Worm (Caenorhabditis elegans) whole organism, L1 larva: ENCODE measurements around the gene lim-8.

Experiments used
- ces-1 ChIP-seq: fragments of 150-350 bp; optimal IDR thresholded peaks from 2 replicates; lab custom pipeline; 2014; ENCODE audit warnings: missing biosample characterization, missing genetic modification reagents, missing genetic modification characterization
- dpl-1 ChIP-seq, 3 experiments: fragments of 150-350 bp in 2 of 3; sonication (generic microtip) in 1 of 3; optimal IDR thresholded peaks; 2 replicates each; lab custom pipeline; 2014 to 2017; ENCODE audit warnings: missing biosample characterization in 3 of 3, missing genetic modification characterization in 3 of 3, missing genetic modification reagents in 3 of 3
- lin-14 ChIP-seq: fragments of 200-800 bp; sonication (Bioruptor generic); optimal IDR thresholded peaks from 2 replicates; lab custom pipeline; 2018; ENCODE audit warnings: mild to moderate bottlenecking, missing genetic modification characterization, moderate library complexity, missing compliant biosample characterization
- lir-3 ChIP-seq: sonication (generic microtip); optimal IDR thresholded peaks from 2 replicates; lab custom pipeline; 2016; ENCODE audit warnings: mild to moderate bottlenecking, missing genetic modification characterization, moderate library complexity, missing compliant biosample characterization; ENCODE audit not compliant: poor library complexity
- rnt-1 ChIP-seq: sonication (generic microtip); optimal IDR thresholded peaks from 2 replicates; lab custom pipeline; 2016; ENCODE audit warnings: mild to moderate bottlenecking, missing genetic modification characterization, moderate library complexity, missing compliant biosample characterization
- vab-15 ChIP-seq: sonication (generic microtip); optimal IDR thresholded peaks from 2 replicates; lab custom pipeline; 2017; ENCODE audit warnings: missing genotype, mild to moderate bottlenecking, missing genetic modification characterization, missing compliant biosample characterization

- TF ChIP-seq lir-3 (tag; lab: Kevin White, UChicago) (no peak), rnt-1 (no peak), vab-15 (tag; lab: Kevin White, UChicago) (no peak), ces-1 (no peak), lin-14 (no peak), dpl-1 (GFP tag; optimal IDR thresholded peaks at IDR 0.05; lab: Kevin White, UChicago) (no peak)
Measured at ce11 chrIII:6859482-6859881, 56.9 kb downstream of the lim-8 start, which contains the start of gene clec-158.
